Worm (Caenorhabditis elegans) whole organism, L2 larva: Measurements from ENCODE around the gene fbxa-15.

ENCODE experiments used
- C34F6.9 ChIP-seq: fragments of 150-350 bp; optimal IDR thresholded peaks from 2 replicates; lab custom pipeline; 2014; ENCODE audit warnings: missing biosample characterization, missing genetic modification characterization
- R02D3.7 ChIP-seq: fragments of 150-350 bp; optimal IDR thresholded peaks from 2 replicates; lab custom pipeline; 2014; ENCODE audit warnings: missing biosample characterization, missing genetic modification characterization
- Y55F3AM.14 ChIP-seq: fragments of 200-800 bp; sonication (Bioruptor generic); optimal IDR thresholded peaks from 2 replicates; lab custom pipeline; 2018; ENCODE audit warnings: mild to moderate bottlenecking, missing genetic modification characterization, missing compliant biosample characterization
- alr-1 ChIP-seq: fragments of 150-350 bp; optimal IDR thresholded peaks from 2 replicates; lab custom pipeline; 2014; ENCODE audit warnings: missing biosample characterization, missing genetic modification characterization
- aly-2 ChIP-seq: fragments of 150-350 bp; optimal IDR thresholded peaks from 2 replicates; lab custom pipeline; 2014; ENCODE audit warnings: missing biosample characterization, missing genetic modification characterization
- ama-1 ChIP-seq: fragments of 150-350 bp; optimal IDR thresholded peaks from 2 replicates; lab custom pipeline; 2018; ENCODE audit warnings: inconsistent platforms
- blmp-1 ChIP-seq: sonication (generic microtip); optimal IDR thresholded peaks from 2 replicates; lab custom pipeline; 2017; ENCODE audit warnings: missing genetic modification characterization, mild to moderate bottlenecking, missing compliant biosample characterization, antibody characterized with exemption, moderate library complexity; ENCODE audit not compliant: insufficient read depth
- ceh-16 ChIP-seq: fragments of 150-350 bp; optimal IDR thresholded peaks from 2 replicates; lab custom pipeline; 2014; ENCODE audit warnings: missing biosample characterization, missing genetic modification characterization
- crh-2 ChIP-seq: sonication (generic microtip); optimal IDR thresholded peaks from 2 replicates; lab custom pipeline; 2017; ENCODE audit warnings: missing biosample characterization, missing genetic modification characterization
- elt-1 ChIP-seq: fragments of 150-350 bp; optimal IDR thresholded peaks from 2 replicates; lab custom pipeline; 2014; ENCODE audit warnings: missing biosample characterization, missing genetic modification characterization
- fos-1 ChIP-seq: fragments of 150-350 bp; optimal IDR thresholded peaks from 2 replicates; lab custom pipeline; 2014; ENCODE audit warnings: missing biosample characterization, missing genetic modification characterization
- gmeb-1 ChIP-seq: fragments of 150-350 bp; optimal IDR thresholded peaks from 2 replicates; lab custom pipeline; 2014; ENCODE audit warnings: missing biosample characterization, missing genetic modification characterization
- lin-13 ChIP-seq: fragments of 150-350 bp; optimal IDR thresholded peaks from 2 replicates; lab custom pipeline; 2014; ENCODE audit warnings: missing biosample characterization, missing genetic modification reagents, missing genetic modification characterization
- lin-39 ChIP-seq: fragments of 150-350 bp; optimal IDR thresholded peaks from 2 replicates; lab custom pipeline; 2014; ENCODE audit warnings: missing biosample characterization, missing genetic modification reagents, missing genetic modification characterization
- lsy-2 ChIP-seq, 2 experiments: fragments of 150-350 bp in 1 of 2; sonication (generic microtip) in 1 of 2; optimal IDR thresholded peaks; 2 replicates each; lab custom pipeline; 2014 to 2017; ENCODE audit warnings: missing biosample characterization in 2 of 2, missing genetic modification characterization in 2 of 2
- mab-5 ChIP-seq: fragments of 150-350 bp; optimal IDR thresholded peaks from 2 replicates; lab custom pipeline; 2014; ENCODE audit warnings: missing biosample characterization, missing genetic modification characterization
- mdl-1 ChIP-seq, 2 experiments: fragments of 150-350 bp in 1 of 2; sonication (generic microtip) in 1 of 2; optimal IDR thresholded peaks; 2 replicates each; lab custom pipeline; 2017; ENCODE audit warnings: missing biosample characterization in 2 of 2, missing genetic modification characterization in 2 of 2
- nhr-11 ChIP-seq: fragments of 150-350 bp; optimal IDR thresholded peaks from 2 replicates; lab custom pipeline; 2014; ENCODE audit warnings: missing biosample characterization, missing genetic modification characterization
- nhr-12 ChIP-seq: fragments of 150-350 bp; optimal IDR thresholded peaks from 2 replicates; lab custom pipeline; 2014; ENCODE audit warnings: missing biosample characterization, missing genetic modification characterization
- nhr-23 ChIP-seq: fragments of 150-350 bp; optimal IDR thresholded peaks from 2 replicates; lab custom pipeline; 2014; ENCODE audit warnings: missing biosample characterization, missing genetic modification reagents, missing genetic modification characterization
- nhr-25 ChIP-seq: fragments of 150-350 bp; sonication (generic microtip); optimal IDR thresholded peaks from 3 replicates; lab custom pipeline; 2014; ENCODE audit warnings: missing biosample characterization, missing genetic modification characterization
- nhr-77 ChIP-seq: fragments of 150-350 bp; optimal IDR thresholded peaks from 2 replicates; lab custom pipeline; 2014; ENCODE audit warnings: missing biosample characterization, missing genetic modification characterization
- sma-3 ChIP-seq: sonication (generic microtip); optimal IDR thresholded peaks from 2 replicates; lab custom pipeline; 2016; ENCODE audit warnings: missing genetic modification reagents, missing genetic modification characterization, missing compliant biosample characterization
- sma-9 ChIP-seq, 2 experiments: fragments of 150-350 bp in 1 of 2; sonication (generic microtip) in 1 of 2; optimal IDR thresholded peaks; 2 replicates each; lab custom pipeline; 2014 to 2016; ENCODE audit warnings: missing genetic modification characterization in 2 of 2, mild to moderate bottlenecking in 1 of 2, missing biosample characterization in 1 of 2, missing compliant biosample characterization in 1 of 2, missing genetic modification reagents in 1 of 2, moderate library complexity in 1 of 2
- unc-55 ChIP-seq: fragments of 150-350 bp; sonication (generic microtip); optimal IDR thresholded peaks from 3 replicates; lab custom pipeline; 2014; ENCODE audit warnings: missing biosample characterization, missing genetic modification reagents, missing genetic modification characterization
- zag-1 ChIP-seq: fragments of 150-350 bp; optimal IDR thresholded peaks from 2 replicates; lab custom pipeline; 2014; ENCODE audit warnings: missing biosample characterization, missing genetic modification characterization
- ztf-1 ChIP-seq: fragments of 200-800 bp; sonication (Bioruptor generic); conservative IDR thresholded peaks from 2 replicates; pipeline ENCODE4 v1.3.6; 2022; ENCODE audit warnings: missing genetic modification characterization, missing compliant biosample characterization
- ztf-11 ChIP-seq: sonication (generic microtip); optimal IDR thresholded peaks from 2 replicates; lab custom pipeline; 2017; ENCODE audit warnings: missing biosample characterization, missing genetic modification characterization

fbxa-15 gene

ce11 chrIII:1307333-1307732 lies 14.1 kb downstream of the fbxa-15 start:
- no peak for TF ChIP-seq alr-1 (tag; lab: Kevin White, UChicago)
- no peak for TF ChIP-seq mab-5
- no peak for TF ChIP-seq nhr-25 (tag; lab: Kevin White, UChicago)
- TF ChIP-seq lin-13 (GFP tag; lab: Kevin White, UChicago), result no peak
- no peak for TF ChIP-seq sma-9 (GFP tag; optimal IDR thresholded peaks at IDR 0.05; lab: Kevin White, UChicago)
- TF ChIP-seq sma-9 (tag; optimal IDR thresholded peaks at IDR 0.05; lab: Kevin White, UChicago), result no peak
- TF ChIP-seq gmeb-1 (tag; lab: Kevin White, UChicago), result no peak
- no peak for TF ChIP-seq unc-55 (GFP tag; lab: Kevin White, UChicago)
- no peak for TF ChIP-seq C34F6.9 (tag; lab: Kevin White, UChicago)
- no peak for TF ChIP-seq ztf-11
- no peak for TF ChIP-seq ceh-16 (tag; lab: Kevin White, UChicago)
- TF ChIP-seq zag-1 (tag; lab: Kevin White, UChicago), result no peak
- no peak for TF ChIP-seq elt-1 (tag; lab: Kevin White, UChicago)

- TF ChIP-seq lin-39 (tag; lab: Kevin White, UChicago) (no peak), aly-2 (tag; lab: Kevin White, UChicago) (no peak), sma-9 (GFP tag; optimal IDR thresholded peaks at IDR 0.05; lab: Kevin White, UChicago) (no peak), sma-9 (tag; optimal IDR thresholded peaks at IDR 0.05; lab: Kevin White, UChicago) (no peak), R02D3.7 (tag; lab: Kevin White, UChicago) (no peak), lsy-2 (tag; optimal IDR thresholded peaks at IDR 0.05; lab: Kevin White, UChicago) (no peak), ama-1 (lab: Kevin White, UChicago) (no peak), nhr-11 (tag; lab: Kevin White, UChicago) (no peak), ceh-16 (tag; lab: Kevin White, UChicago) (no peak), Y55F3AM.14 (GFP tag; lab: Kevin White, UChicago) (no peak), unc-55 (GFP tag; lab: Kevin White, UChicago) (no peak), nhr-77 (tag; lab: Kevin White, UChicago) (no peak), mdl-1 (tag; optimal IDR thresholded peaks at IDR 0.05; lab: Kevin White, UChicago) (no peak), gmeb-1 (tag; lab: Kevin White, UChicago) (no peak), nhr-12 (tag; lab: Kevin White, UChicago) (no peak), sma-3 (GFP tag; lab: Kevin White, UChicago) (no peak), C34F6.9 (tag; lab: Kevin White, UChicago) (no peak), mab-5 (no peak), crh-2 (no peak), alr-1 (tag; lab: Kevin White, UChicago) (no peak)
Observed at ce11 chrIII:1303414-1303813, 18.0 kb downstream of the fbxa-15 start, which contains the start of gene fbxa-75. TSS of gene fbxa-75 (plus strand) at chrIII:1303714.

- TF ChIP-seq ama-1 (lab: Kevin White, UChicago), result no peak
Observed at ce11 chrIII:1297604-1298003, 23.9 kb downstream of the fbxa-15 start, which contains the start of gene fbxa-28. TSS of gene fbxa-28 (plus strand) at chrIII:1297904.

- no peak for TF ChIP-seq sma-3 (GFP tag; lab: Kevin White, UChicago)
- TF ChIP-seq nhr-11 (tag; lab: Kevin White, UChicago), result no peak
- TF ChIP-seq elt-1 (tag; lab: Kevin White, UChicago), result no peak
- no peak for TF ChIP-seq R02D3.7 (tag; lab: Kevin White, UChicago)
- peak; percentile 87 for TF ChIP-seq fos-1
- no peak for TF ChIP-seq blmp-1 (tag; lab: Kevin White, UChicago)
- TF ChIP-seq nhr-23 (tag; lab: Kevin White, UChicago), result no peak
- no peak for TF ChIP-seq lsy-2 (tag; optimal IDR thresholded peaks at IDR 0.05; lab: Kevin White, UChicago)
- TF ChIP-seq, all 48 proteins: peak for 1
Observed at ce11 chrIII:1295149-1295716, 26.2 kb downstream of the fbxa-15 start, which contains the start of gene fbxa-35. TSS of gene fbxa-35 (plus strand) at chrIII:1295666.

ce11 chrIII:1293135-1293534 lies 28.3 kb downstream of the fbxa-15 start, which contains the start of gene fbxa-36:
TSS of gene fbxa-36 (minus strand) at chrIII:1293235.
- no peak for TF ChIP-seq ceh-16 (tag; lab: Kevin White, UChicago)

ce11 chrIII:1289139-1289538 lies 32.3 kb downstream of the fbxa-15 start:
- TF ChIP-seq fos-1, result peak; percentile 70
- TF ChIP-seq ztf-1 (GFP tag; lab: Robert Waterston, UW), result no peak
